Worm (Caenorhabditis elegans): Measurements from ENCODE around the gene T22B2.2.

T22B2.2 gene

DNA sequence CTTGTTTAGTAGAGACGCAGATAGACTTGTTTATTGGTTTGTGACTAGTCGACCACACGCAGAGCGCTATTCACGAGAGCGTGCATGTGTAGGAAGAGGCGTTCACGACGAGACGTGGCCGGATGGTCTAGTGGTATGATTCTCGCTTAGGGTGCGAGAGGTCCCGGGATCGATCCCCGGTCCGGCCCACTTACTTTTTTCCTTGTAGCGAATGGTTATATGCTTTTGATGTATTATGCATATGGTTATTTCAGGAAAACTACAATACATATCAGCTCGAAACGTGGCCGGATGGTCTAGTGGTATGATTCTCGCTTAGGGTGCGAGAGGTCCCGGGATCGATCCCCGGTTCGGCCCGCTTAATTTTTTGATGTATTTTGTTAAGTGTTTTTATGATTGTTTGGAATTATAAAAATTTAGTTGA, 49.8 kb downstream of the T22B2.2 start (continued):
- TF ChIP-seq Y5F2A.4 (GFP tag; optimal IDR thresholded peaks at IDR 0.05) (peak; percentile 59), daf-8 (GFP tag; IDR thresholded peaks at IDR 0.05) (no peak), F49E8.2 (tag; optimal IDR thresholded peaks at IDR 0.05; ENCODE audit: borderline replicate concordance) (peak; percentile 65), nhr-10 (tag; optimal IDR thresholded peaks at IDR 0.05) (no peak), nhr-28 (tag; optimal IDR thresholded peaks at IDR 0.05) (peak; percentile 48), sdz-12 (GFP tag; optimal IDR thresholded peaks at IDR 0.05) (peak; percentile 69), ces-1 (GFP tag; optimal IDR thresholded peaks at IDR 0.05) (no peak), daf-19 (GFP tag; conservative IDR thresholded peaks at IDR 0.05) (no peak), ztf-7 (tag; optimal IDR thresholded peaks at IDR 0.05) (peak; percentile 14), T20F7.1 (GFP tag; optimal IDR thresholded peaks at IDR 0.05) (peak; percentile 15), egl-43 (GFP tag; IDR thresholded peaks at IDR 0.05) (peak; percentile 97), nhr-6 (tag; optimal IDR thresholded peaks at IDR 0.05) (peak; percentile 63), arid-1 (GFP tag; conservative IDR thresholded peaks at IDR 0.05) (peak; percentile 87), Y105C5A.15 (GFP tag; IDR thresholded peaks at IDR 0.05) (peak; percentile 45; the same call in 1 of the 2 replicates), lin-29 (GFP tag; IDR thresholded peaks at IDR 0.05) (peak; percentile 66; the same call in 1 of the 2 replicates), lin-15B (tag; optimal IDR thresholded peaks at IDR 0.05) (no peak), T26A8.4 (GFP tag; IDR thresholded peaks at IDR 0.05) (peak; percentile 83), nhr-237 (tag; optimal IDR thresholded peaks at IDR 0.05) (no peak), ceh-20 (GFP tag; IDR thresholded peaks at IDR 0.05) (peak; percentile 79)

DNA sequence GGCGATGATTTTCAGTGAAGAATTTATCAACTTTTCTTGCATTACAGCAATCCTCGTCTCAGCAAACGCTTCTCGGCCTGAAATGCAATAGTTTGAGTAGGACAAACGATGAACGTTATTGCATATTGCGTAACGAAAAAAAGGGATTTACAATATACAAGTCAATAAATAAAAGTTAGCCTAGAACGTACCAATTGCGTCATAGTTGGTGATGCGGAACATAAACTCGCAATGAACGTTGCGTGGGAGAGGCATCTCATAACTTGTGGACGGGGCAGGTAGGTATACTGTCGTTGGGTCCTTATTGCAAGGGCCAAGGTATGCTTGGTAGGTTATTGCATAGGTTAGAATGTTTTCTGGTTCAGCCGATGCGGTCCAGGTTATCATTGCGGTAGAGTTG, 50.6 kb downstream of the T22B2.2 start:
- TF ChIP-seq F10B5.3 (tag; optimal IDR thresholded peaks at IDR 0.05) = no peak
- TF ChIP-seq ceh-32 (tag; optimal IDR thresholded peaks at IDR 0.05; ENCODE audit: poor library complexity) = no peak
- no peak for TF ChIP-seq nhr-28 (tag; optimal IDR thresholded peaks at IDR 0.05)
- TF ChIP-seq nhr-48 (tag; optimal IDR thresholded peaks at IDR 0.05) = no peak
- TF ChIP-seq dve-1 (tag; optimal IDR thresholded peaks at IDR 0.05; ENCODE audit: insufficient read depth) = no peak
- no peak for TF ChIP-seq cey-2 (tag; optimal IDR thresholded peaks at IDR 0.05; ENCODE audit: borderline replicate concordance, insufficient read depth)
- no peak for TF ChIP-seq ZK546.5 (tag; optimal IDR thresholded peaks at IDR 0.05)
- no peak for TF ChIP-seq D1046.2 (GFP tag; IDR thresholded peaks at IDR 0.05)
- no peak for TF ChIP-seq zip-2 (tag; optimal IDR thresholded peaks at IDR 0.05)
- no peak for TF ChIP-seq spr-3 (GFP tag; optimal IDR thresholded peaks at IDR 0.05)
- no peak for TF ChIP-seq T20F7.1 (GFP tag; optimal IDR thresholded peaks at IDR 0.05)
- no peak for TF ChIP-seq lsy-2 (tag; optimal IDR thresholded peaks at IDR 0.05)
- TF ChIP-seq Y105C5A.15 (GFP tag; IDR thresholded peaks at IDR 0.05) = no peak
- no peak for TF ChIP-seq fos-1 (tag; optimal IDR thresholded peaks at IDR 0.05)
- no peak for TF ChIP-seq F49E8.2 (tag; optimal IDR thresholded peaks at IDR 0.05; ENCODE audit: borderline replicate concordance)

Data from whole organism, L4 larva.